Fruit fly (Drosophila melanogaster): ENCODE data around the gene CG9636.

CG9636 gene

DNA sequence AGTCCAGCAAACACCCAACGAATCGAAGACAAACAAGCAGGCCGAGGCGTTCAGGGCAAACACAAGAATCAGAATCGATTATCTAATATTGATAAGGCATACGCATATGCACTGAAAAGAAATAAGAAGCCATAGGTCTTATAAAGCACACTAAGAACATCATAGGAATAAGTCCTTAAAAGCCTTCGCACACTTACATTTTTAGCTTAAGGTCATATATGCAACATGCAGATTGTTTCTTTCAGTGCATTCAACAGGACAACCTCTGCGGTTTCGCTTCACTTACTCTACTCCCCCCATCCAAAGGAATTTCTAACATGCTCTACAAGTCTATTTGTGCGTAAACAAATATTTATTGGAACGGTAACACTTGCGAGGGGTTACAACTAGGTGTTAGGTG, 31.0 kb downstream of the CG9636 start (continued):
- TF ChIP-seq run (tag; optimal IDR thresholded peaks at IDR 0.05) (peak; percentile 70), chif (GFP tag; optimal IDR thresholded peaks at IDR 0.05) (peak; percentile 48 to 80), CG8089 (GFP tag; optimal IDR thresholded peaks at IDR 0.05) (peak; percentile 50), zf30C (GFP tag; optimal IDR thresholded peaks at IDR 0.05) (peak; percentile 67), Adf1 (GFP tag; IDR thresholded peaks at IDR 0.05) (no peak), Hr78 (GFP tag; optimal IDR thresholded peaks at IDR 0.05) (peak in 1 of 2 experiments; percentile 26), CG34376 (GFP tag; optimal IDR thresholded peaks at IDR 0.05) (no peak), gcm (GFP tag; optimal IDR thresholded peaks at IDR 0.05) (no peak), CG14710 (tag; optimal IDR thresholded peaks at IDR 0.05) (peak; percentile 73), sr (GFP tag; IDR thresholded peaks at IDR 0.05) (0 out of 3 replicates have a peak, but pooled peaks have one; percentile 12), CG5953 (GFP tag; IDR thresholded peaks at IDR 0.05) (no peak), CG9876 (GFP tag; optimal IDR thresholded peaks at IDR 0.05) (no peak), Dad (GFP tag; optimal IDR thresholded peaks at IDR 0.05) (no peak), Fer3 (tag; optimal IDR thresholded peaks at IDR 0.05) (peak; percentile 0), tll (GFP tag; optimal IDR thresholded peaks at IDR 0.05) (peak in 1 of 2 experiments; percentile 66), ara (GFP tag; IDR thresholded peaks at IDR 0.05) (peak; percentile 88), Scr (GFP tag; IDR thresholded peaks at IDR 0.05; ENCODE audit: partially characterized antibody) (no peak), sisA (GFP tag; IDR thresholded peaks at IDR 0.05) (peak; percentile 60), Doc2 (GFP tag; IDR thresholded peaks at IDR 0.05) (no peak), disco-r (GFP tag; optimal IDR thresholded peaks at IDR 0.05) (no peak), CG14860 (GFP tag; IDR thresholded peaks at IDR 0.05; ENCODE audit: partially characterized antibody) (no peak), CG10267 (tag; optimal IDR thresholded peaks at IDR 0.05) (peak; percentile 61), CG10366 (GFP tag; IDR thresholded peaks at IDR 0.05) (peak; percentile 43; the same call in 1 of the 2 replicates), bsh (GFP tag; optimal IDR thresholded peaks at IDR 0.05) (peak in 1 of 2 experiments; percentile 84), dysf (GFP tag; IDR thresholded peaks at IDR 0.05) (0 out of 3 replicates have a peak, but pooled peaks have one; percentile 42), CG8290 (GFP tag; optimal IDR thresholded peaks at IDR 0.05) (no peak), CG8290 (tag; optimal IDR thresholded peaks at IDR 0.05) (no peak), TFAM (GFP tag; optimal IDR thresholded peaks at IDR 0.05) (peak; percentile 54), Sry-β (GFP tag; optimal IDR thresholded peaks at IDR 0.05) (peak; percentile 8), dimm (GFP tag; IDR thresholded peaks at IDR 0.05) (peak; percentile 36; the same call in 1 of the 2 replicates), CG6813 (GFP tag; optimal IDR thresholded peaks at IDR 0.05) (peak; percentile 48), tio (GFP tag; optimal IDR thresholded peaks at IDR 0.05) (peak; percentile 46), CG18476 (GFP tag; optimal IDR thresholded peaks at IDR 0.05) (peak; percentile 23), p53 (GFP tag; optimal IDR thresholded peaks at IDR 0.05) (peak; percentile 3), NK7.1 (GFP tag; optimal IDR thresholded peaks at IDR 0.05) (peak; percentile 28), hb (GFP tag; IDR thresholded peaks at IDR 0.05; ENCODE audit: partially characterized antibody) (no peak), BtbVII (GFP tag; optimal IDR thresholded peaks at IDR 0.05) (peak; percentile 2), Pdp1 (GFP tag; optimal IDR thresholded peaks at IDR 0.05) (peak; percentile 58 to 75), tin (GFP tag; optimal IDR thresholded peaks at IDR 0.05) (peak; percentile 45), tx (GFP tag; optimal IDR thresholded peaks at IDR 0.05) (peak; percentile 14), slbo (GFP tag; IDR thresholded peaks at IDR 0.05) (peak; percentile 28), repo (GFP tag; optimal IDR thresholded peaks at IDR 0.05) (no peak), Atf3 (GFP tag; optimal IDR thresholded peaks at IDR 0.05) (peak; percentile 66), CG5180 (GFP tag; optimal IDR thresholded peaks at IDR 0.05) (peak; percentile 42), CG16815 (GFP tag; optimal IDR thresholded peaks at IDR 0.05) (peak; percentile 53), CG12769 (tag; optimal IDR thresholded peaks at IDR 0.05) (peak; percentile 26), org-1 (GFP tag; optimal IDR thresholded peaks at IDR 0.05) (peak; percentile 47), row (GFP tag; IDR thresholded peaks at IDR 0.05) (peak; percentile 67), CG8359 (GFP tag; optimal IDR thresholded peaks at IDR 0.05; ENCODE audit: borderline replicate concordance) (peak; percentile 55), B-H1 (GFP tag; IDR thresholded peaks at IDR 0.05) (no peak)

All from whole organism, embryonic.